Worm (Caenorhabditis elegans) whole organism, midembryonic: ENCODE measurements around the gene hum-6.

ENCODE experiments used
- cog-1 ChIP-seq: sonication (generic microtip); optimal IDR thresholded peaks from 2 replicates; lab custom pipeline; 2016; ENCODE audit warnings: missing genetic modification characterization, missing compliant biosample characterization
- flt-1 ChIP-seq: fragments of 200-800 bp; sonication (Bioruptor generic); IDR thresholded peaks from 2 replicates; pipeline ENCODE4 v1.3.6; 2022; ENCODE audit warnings: missing genetic modification characterization, missing compliant biosample characterization
- klf-2 ChIP-seq: fragments of 200-800 bp; sonication (Bioruptor generic); conservative IDR thresholded peaks from 2 replicates; pipeline ENCODE4 v1.3.6; 2022; ENCODE audit warnings: missing genetic modification reagents, missing genetic modification characterization, missing compliant biosample characterization
- ztf-23 ChIP-seq: fragments of 200-800 bp; sonication (Bioruptor generic); IDR thresholded peaks from 2 replicates; pipeline ENCODE4 v1.3.6; 2022; ENCODE audit warnings: missing genetic modification reagents, missing genetic modification characterization, missing compliant biosample characterization

DNA sequence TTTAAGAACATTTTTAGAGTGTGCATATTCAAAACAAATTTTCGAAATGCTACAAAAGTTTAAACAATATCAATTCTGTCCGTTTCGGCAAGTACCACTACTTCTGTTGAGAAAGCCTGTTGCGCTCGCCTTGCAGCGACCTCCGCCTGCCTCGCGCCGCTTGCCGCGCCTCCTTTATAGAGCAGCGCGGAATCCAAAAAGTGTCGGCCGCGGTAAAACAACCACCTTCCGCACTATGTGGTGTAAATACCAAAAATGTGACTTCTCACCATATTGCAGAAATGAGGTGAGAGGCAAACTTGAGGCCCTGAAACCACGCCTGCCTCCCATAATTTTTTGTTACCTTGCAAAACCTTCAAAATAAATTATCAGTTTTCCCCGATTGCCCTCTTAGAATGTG is 50.0 kb downstream of the hum-6 start:
- no peak for TF ChIP-seq flt-1 (GFP tag; lab: Robert Waterston, UW)
- no peak for TF ChIP-seq cog-1
- TF ChIP-seq klf-2 (GFP tag; lab: Robert Waterston, UW): no peak
- TF ChIP-seq ztf-23 (GFP tag; lab: Robert Waterston, UW): no peak
